Fruit fly (Drosophila melanogaster) whole organism, embryonic: ENCODE results near the gene lectin-24A.
A peak's percentile ranks its signal among the peaks of the same experiment; 100 is the strongest.

Experiments
- Ada2b ChIP-seq: fragments of 200-800 bp; sonication (Bioruptor generic); IDR thresholded peaks from 2 replicates; pipeline ENCODE4 v1.3.6; 2022; ENCODE audit warnings: missing biosample characterization, missing genetic modification characterization
- BEAF-32 ChIP-seq: fragments of 200-800 bp; sonication (Bioruptor generic); optimal IDR thresholded peaks from 3 replicates; lab custom pipeline; 2017; ENCODE audit warnings: missing biosample characterization, missing genetic modification characterization, mild to moderate bottlenecking, moderate library complexity, missing genetic modification reagents
- CG10462 ChIP-seq: fragments of 200-800 bp; sonication (Bioruptor generic); optimal IDR thresholded peaks from 2 replicates; lab custom pipeline; 2016; ENCODE audit warnings: missing biosample characterization, missing genetic modification characterization
- CG11456 ChIP-seq: fragments of 200-800 bp; sonication (Bioruptor generic); IDR thresholded peaks from 3 replicates; pipeline ENCODE4 v1.3.6; 2022; ENCODE audit warnings: missing biosample characterization, missing genetic modification characterization
- CG11695 ChIP-seq: fragments of 200-800 bp; sonication (Bioruptor generic); IDR thresholded peaks from 3 replicates; pipeline ENCODE4 v1.3.6; 2022; ENCODE audit warnings: missing biosample characterization, missing genetic modification characterization
- CG13123 ChIP-seq: fragments of 200-800 bp; sonication (Bioruptor generic); optimal IDR thresholded peaks from 2 replicates; lab custom pipeline; 2016; ENCODE audit warnings: missing biosample characterization, missing genetic modification characterization
- CG13775 ChIP-seq: fragments of 200-800 bp; sonication (Bioruptor generic); optimal IDR thresholded peaks from 3 replicates; lab custom pipeline; 2017; ENCODE audit warnings: missing biosample characterization, mild to moderate bottlenecking, missing genetic modification characterization
- CG1529 ChIP-seq: fragments of 200-800 bp; sonication (Bioruptor generic); optimal IDR thresholded peaks from 3 replicates; lab custom pipeline; 2018; ENCODE audit warnings: missing biosample characterization, missing genetic modification characterization
- CG15514 ChIP-seq: fragments of 200-800 bp; sonication (Bioruptor generic); optimal IDR thresholded peaks from 3 replicates; lab custom pipeline; 2017; ENCODE audit warnings: missing biosample characterization, missing genetic modification characterization, mild to moderate bottlenecking, moderate library complexity, missing genetic modification reagents
- CG1603 ChIP-seq: fragments of 200-800 bp; sonication (Bioruptor generic); optimal IDR thresholded peaks from 2 replicates; lab custom pipeline; 2019; ENCODE audit warnings: missing biosample characterization, mild to moderate bottlenecking, missing genetic modification characterization, moderate library complexity
- CG2678 ChIP-seq: fragments of 200-800 bp; sonication (Bioruptor generic); optimal IDR thresholded peaks from 3 replicates; lab custom pipeline; 2019; ENCODE audit warnings: missing biosample characterization, mild to moderate bottlenecking, missing genetic modification characterization, moderate library complexity
- CG31441 ChIP-seq: fragments of 200-800 bp; sonication (Bioruptor generic); IDR thresholded peaks from 2 replicates; pipeline ENCODE4 v1.3.6; 2022; ENCODE audit warnings: missing biosample characterization, missing genetic modification characterization
- CG32532 ChIP-seq: fragments of 200-800 bp; sonication (Bioruptor generic); IDR thresholded peaks from 2 replicates; pipeline ENCODE4 v1.3.6; 2022; ENCODE audit warnings: missing biosample characterization, missing genetic modification characterization
- CG32767 ChIP-seq: fragments of 200-800 bp; sonication (Bioruptor generic); IDR thresholded peaks from 2 replicates; pipeline ENCODE4 v1.3.6; 2022; ENCODE audit warnings: missing biosample characterization, missing genetic modification characterization
- CG3995 ChIP-seq: fragments of 200-800 bp; sonication (Bioruptor generic); optimal IDR thresholded peaks from 3 replicates; lab custom pipeline; 2016; ENCODE audit warnings: missing biosample characterization, missing genetic modification characterization
- CG4360 ChIP-seq: fragments of 200-800 bp; sonication (Bioruptor generic); IDR thresholded peaks from 2 replicates; pipeline ENCODE4 v1.3.6; 2022; ENCODE audit warnings: missing biosample characterization, missing genetic modification characterization
- Chrac-16 ChIP-seq: fragments of 200-800 bp; sonication (Bioruptor generic); optimal IDR thresholded peaks from 3 replicates; lab custom pipeline; 2016; ENCODE audit warnings: missing biosample characterization, missing genetic modification characterization
- D ChIP-seq, 2 experiments: fragments of 200-800 bp in 1 of 2; fragments of >200 bp in 1 of 2; sonication (Bioruptor generic) in 1 of 2; optimal IDR thresholded peaks; 2 replicates in 1 of 2; 3 replicates in 1 of 2; lab custom pipeline; 2017; ENCODE audit warnings: mild to moderate bottlenecking in 1 of 2, missing biosample characterization in 1 of 2, missing genetic modification characterization in 1 of 2, missing genetic modification reagents in 1 of 2
- Dad ChIP-seq: fragments of 200-800 bp; sonication (Bioruptor generic); optimal IDR thresholded peaks from 3 replicates; lab custom pipeline; 2016; ENCODE audit warnings: missing biosample characterization, missing genetic modification characterization
- Doc2 ChIP-seq: fragments of 200-800 bp; sonication (Bioruptor generic); IDR thresholded peaks from 2 replicates; pipeline ENCODE4 v1.3.6; 2022; ENCODE audit warnings: missing biosample characterization, missing genetic modification characterization
- ERR ChIP-seq: fragments of 200-800 bp; sonication (Bioruptor generic); optimal IDR thresholded peaks from 2 replicates; lab custom pipeline; 2016; ENCODE audit warnings: missing biosample characterization, missing genetic modification characterization
- Elba2 ChIP-seq: fragments of 200-800 bp; sonication (Bioruptor generic); optimal IDR thresholded peaks from 3 replicates; lab custom pipeline; 2016; ENCODE audit warnings: missing biosample characterization, missing genetic modification characterization
- Ets97D ChIP-seq: fragments of 200-800 bp; sonication (Bioruptor generic); optimal IDR thresholded peaks from 3 replicates; lab custom pipeline; 2016; ENCODE audit warnings: missing biosample characterization, missing genetic modification characterization
- Hand ChIP-seq: fragments of 200-800 bp; sonication (Bioruptor generic); optimal IDR thresholded peaks from 2 replicates; lab custom pipeline; 2017; ENCODE audit warnings: mild to moderate bottlenecking, missing biosample characterization, missing genetic modification reagents, missing genetic modification characterization
- Hmr ChIP-seq: fragments of 200-800 bp; sonication (Bioruptor generic); optimal IDR thresholded peaks from 3 replicates; lab custom pipeline; 2017; ENCODE audit warnings: mild to moderate bottlenecking, missing biosample characterization, missing genetic modification reagents, missing genetic modification characterization
- Hmx ChIP-seq: fragments of 200-800 bp; sonication (Bioruptor generic); optimal IDR thresholded peaks from 2 replicates; lab custom pipeline; 2016; ENCODE audit warnings: missing biosample characterization, missing genetic modification characterization
- Optix ChIP-seq: fragments of 200-800 bp; sonication (Bioruptor generic); IDR thresholded peaks from 3 replicates; pipeline ENCODE4 v1.3.6; 2022; ENCODE audit warnings: missing biosample characterization, missing genetic modification characterization
- Rfx ChIP-seq: fragments of 200-800 bp; sonication (Bioruptor generic); IDR thresholded peaks from 2 replicates; pipeline ENCODE4 v1.3.6; 2022; ENCODE audit warnings: missing biosample characterization, missing genetic modification characterization
- Sin3A ChIP-seq: fragments of >200 bp; optimal IDR thresholded peaks from 2 replicates; lab custom pipeline; 2018
- Spps ChIP-seq: fragments of 200-800 bp; sonication (Bioruptor generic); optimal IDR thresholded peaks from 2 replicates; lab custom pipeline; 2018; ENCODE audit warnings: missing biosample characterization, mild to moderate bottlenecking, missing genetic modification characterization
- Sry-δ ChIP-seq: fragments of 200-800 bp; sonication (Bioruptor generic); optimal IDR thresholded peaks from 2 replicates; lab custom pipeline; 2016; ENCODE audit warnings: missing biosample characterization, missing genetic modification characterization
- crol ChIP-seq: fragments of 200-800 bp; sonication (Bioruptor generic); IDR thresholded peaks from 2 replicates; pipeline ENCODE4 v1.3.6; 2022; ENCODE audit warnings: missing biosample characterization, missing genetic modification characterization
- dm ChIP-seq: fragments of 200-800 bp; sonication (Bioruptor generic); optimal IDR thresholded peaks from 3 replicates; lab custom pipeline; 2016; ENCODE audit warnings: missing biosample characterization, missing genetic modification characterization
- dmrt99B ChIP-seq: fragments of 200-800 bp; sonication (Bioruptor generic); optimal IDR thresholded peaks from 2 replicates; lab custom pipeline; 2018; ENCODE audit warnings: missing biosample characterization, mild to moderate bottlenecking, missing genetic modification characterization, moderate library complexity
- eyg ChIP-seq: fragments of 200-800 bp; sonication (Bioruptor generic); optimal IDR thresholded peaks from 3 replicates; lab custom pipeline; 2016; ENCODE audit warnings: missing biosample characterization, missing genetic modification characterization
- gce ChIP-seq: fragments of 200-800 bp; sonication (Bioruptor generic); IDR thresholded peaks from 3 replicates; pipeline ENCODE4 v1.3.6; 2022; ENCODE audit warnings: missing biosample characterization, missing genetic modification characterization
- grau ChIP-seq: fragments of 200-800 bp; optimal IDR thresholded peaks from 3 replicates; lab custom pipeline; 2019; ENCODE audit warnings: missing biosample characterization, mild to moderate bottlenecking, missing genetic modification characterization, moderate library complexity
- gt ChIP-seq: fragments of 200-800 bp; sonication (Bioruptor generic); IDR thresholded peaks from 2 replicates; pipeline ENCODE4 v1.3.6; 2022; ENCODE audit warnings: missing biosample characterization, missing genetic modification characterization
- hth ChIP-seq: fragments of >200 bp; optimal IDR thresholded peaks from 2 replicates; lab custom pipeline; 2017; ENCODE audit warnings: inconsistent platforms
- ind ChIP-seq: fragments of 200-800 bp; sonication (Bioruptor generic); optimal IDR thresholded peaks from 3 replicates; lab custom pipeline; 2016; ENCODE audit warnings: missing biosample characterization, missing genetic modification characterization
- jigr1 ChIP-seq: fragments of 200-800 bp; sonication (Bioruptor generic); IDR thresholded peaks from 3 replicates; pipeline ENCODE4 v1.3.6; 2022; ENCODE audit warnings: missing biosample characterization, missing genetic modification characterization
- kay ChIP-seq: fragments of 200-800 bp; sonication (Bioruptor generic); optimal IDR thresholded peaks from 2 replicates; lab custom pipeline; 2016; ENCODE audit warnings: missing biosample characterization, missing genetic modification characterization
- nerfin-2 ChIP-seq: fragments of 200-800 bp; sonication (Bioruptor generic); IDR thresholded peaks from 2 replicates; pipeline ENCODE4 v1.3.6; 2022; ENCODE audit warnings: missing biosample characterization, missing genetic modification characterization; ENCODE audit not compliant: partially characterized antibody
- nmo ChIP-seq: fragments of 200-800 bp; sonication (Bioruptor generic); optimal IDR thresholded peaks from 2 replicates; lab custom pipeline; 2018; ENCODE audit warnings: missing biosample characterization, mild to moderate bottlenecking, missing genetic modification characterization, moderate library complexity
- nom ChIP-seq: fragments of 200-800 bp; sonication (Bioruptor generic); optimal IDR thresholded peaks from 2 replicates; lab custom pipeline; 2017; ENCODE audit warnings: missing biosample characterization, missing genetic modification characterization, mild to moderate bottlenecking, moderate library complexity, missing genetic modification reagents
- onecut ChIP-seq: fragments of 200-800 bp; sonication (Bioruptor generic); IDR thresholded peaks from 2 replicates; pipeline ENCODE4 v1.3.6; 2022; ENCODE audit warnings: missing biosample characterization, missing genetic modification characterization
- psq ChIP-seq: fragments of 200-800 bp; sonication (Bioruptor generic); optimal IDR thresholded peaks from 2 replicates; lab custom pipeline; 2017; ENCODE audit warnings: missing biosample characterization, missing genetic modification characterization
- row ChIP-seq: fragments of 200-800 bp; sonication (Bioruptor generic); IDR thresholded peaks from 3 replicates; pipeline ENCODE4 v1.3.6; 2022; ENCODE audit warnings: missing biosample characterization, missing genetic modification characterization
- tgo ChIP-seq: fragments of 200-800 bp; sonication (Bioruptor generic); IDR thresholded peaks from 3 replicates; pipeline ENCODE4 v1.3.6; 2022; ENCODE audit warnings: missing biosample characterization, missing genetic modification characterization
- usp ChIP-seq: fragments of >200 bp; optimal IDR thresholded peaks from 2 replicates; lab custom pipeline; 2017; ENCODE audit warnings: missing biosample characterization, missing genetic modification characterization
- wek ChIP-seq: fragments of 200-800 bp; sonication (Bioruptor generic); optimal IDR thresholded peaks from 3 replicates; lab custom pipeline; 2018; ENCODE audit warnings: missing biosample characterization, mild to moderate bottlenecking, missing genetic modification characterization, moderate library complexity
- zfh1 ChIP-seq: fragments of 200-800 bp; sonication (Bioruptor generic); IDR thresholded peaks from 3 replicates; pipeline ENCODE4 v1.3.6; 2022; ENCODE audit warnings: missing biosample characterization, missing genetic modification characterization

The lectin-24A gene

dm6 chr2L:3737003-3737662 lies 19.6 kb upstream of the lectin-24A start (continued):
- no peak for TF ChIP-seq CG32767 (GFP tag; lab: Robert Waterston, UW)
- no peak for TF ChIP-seq jigr1 (GFP tag; lab: Robert Waterston, UW)
- TF ChIP-seq CG15514 (GFP tag; lab: Kevin White, UChicago): no peak
- no peak for TF ChIP-seq CG13775 (GFP tag; lab: Kevin White, UChicago)
- no peak for TF ChIP-seq zfh1 (GFP tag; lab: Robert Waterston, UW)
- peak; percentile 31; the same call in 2 of the 3 replicates for TF ChIP-seq row (GFP tag; lab: Robert Waterston, UW)
- TF ChIP-seq Optix (GFP tag; lab: Robert Waterston, UW): no peak
- no peak for TF ChIP-seq CG1529 (GFP tag; lab: Kevin White, UChicago)
- TF ChIP-seq CG10462 (GFP tag; lab: Kevin White, UChicago): no peak
- TF ChIP-seq tgo: no peak
- no peak for TF ChIP-seq onecut
- no peak for TF ChIP-seq BEAF-32 (GFP tag; lab: Kevin White, UChicago)
- TF ChIP-seq nerfin-2 (GFP tag; lab: Robert Waterston, UW): no peak
- no peak for TF ChIP-seq Hmr (GFP tag; lab: Kevin White, UChicago)
- TF ChIP-seq Elba2 (GFP tag; lab: Kevin White, UChicago): no peak
- no peak for TF ChIP-seq usp (GFP tag; lab: Kevin White, UChicago)
- TF ChIP-seq ERR: no peak
- TF ChIP-seq dmrt99B (tag; lab: Kevin White, UChicago): no peak
- TF ChIP-seq crol (GFP tag; lab: Robert Waterston, UW): peak; percentile 69
- no peak for TF ChIP-seq Spps
- TF ChIP-seq wek (GFP tag; lab: Kevin White, UChicago): no peak
- no peak for TF ChIP-seq eyg (GFP tag; lab: Kevin White, UChicago)
- no peak for TF ChIP-seq dm
- TF ChIP-seq gt (GFP tag; lab: Robert Waterston, UW): no peak
- no peak for TF ChIP-seq CG11456
- no peak for TF ChIP-seq Hand
- peak; percentile 1 for TF ChIP-seq nmo (GFP tag; lab: Kevin White, UChicago)
- TF ChIP-seq Ets97D (GFP tag; lab: Kevin White, UChicago): no peak
- no peak for TF ChIP-seq CG13123 (GFP tag; lab: Kevin White, UChicago)
- TF ChIP-seq Sin3A: no peak
- TF ChIP-seq CG4360: peak; percentile 50; the same call in 1 of the 2 replicates
- no peak for TF ChIP-seq CG11695 (GFP tag; lab: Robert Waterston, UW)
- TF ChIP-seq ind: no peak
- no peak for TF ChIP-seq D (optimal IDR thresholded peaks at IDR 0.05; lab: Kevin White, UChicago)
- no peak for TF ChIP-seq D (GFP tag; optimal IDR thresholded peaks at IDR 0.05; lab: Kevin White, UChicago)
- TF ChIP-seq CG31441 (GFP tag; lab: Robert Waterston, UW): peak; percentile 33; the same call in 1 of the 2 replicates
- TF ChIP-seq gce: no peak
- TF ChIP-seq CG1603 (tag; lab: Kevin White, UChicago): no peak
- no peak for TF ChIP-seq Dad
- TF ChIP-seq grau (tag; lab: Kevin White, UChicago): peak; percentile 25
- TF ChIP-seq Doc2 (GFP tag; lab: Robert Waterston, UW): no peak
- no peak for TF ChIP-seq psq (GFP tag; lab: Kevin White, UChicago)
- TF ChIP-seq Rfx (GFP tag; lab: Robert Waterston, UW): peak; percentile 19; the same call in 1 of the 2 replicates
- no peak for TF ChIP-seq Ada2b
- 0 out of 2 replicates have a peak, but pooled peaks have one; percentile 28 for TF ChIP-seq CG32532 (GFP tag; lab: Robert Waterston, UW)
- TF ChIP-seq Chrac-16 (GFP tag; lab: Kevin White, UChicago): no peak
- peak; percentile 60 for TF ChIP-seq CG2678
- TF ChIP-seq kay (GFP tag; lab: Kevin White, UChicago): no peak
- TF ChIP-seq nom (GFP tag; lab: Kevin White, UChicago): no peak
- TF ChIP-seq Sry-δ: no peak
- TF ChIP-seq CG3995 (GFP tag; lab: Kevin White, UChicago): no peak
- TF ChIP-seq Hmx (GFP tag; lab: Kevin White, UChicago): no peak
- TF ChIP-seq hth (lab: Kevin White, UChicago): no peak
